Worm (Caenorhabditis elegans) whole organism, L1 larva: ENCODE measurements around the gene C44C1.1.

Source experiments
- C34B4.2 ChIP-seq: sonication (generic microtip); optimal IDR thresholded peaks from 2 replicates; lab custom pipeline; 2017; ENCODE audit warnings: mild to moderate bottlenecking, missing genetic modification characterization, missing compliant biosample characterization
- Y116A8C.19 ChIP-seq: sonication (generic microtip); optimal IDR thresholded peaks from 2 replicates; lab custom pipeline; 2016; ENCODE audit warnings: missing compliant biosample characterization, missing genetic modification characterization, borderline replicate concordance
- blmp-1 ChIP-seq: fragments of 150-350 bp; optimal IDR thresholded peaks from 2 replicates; lab custom pipeline; 2014; ENCODE audit warnings: missing biosample characterization, missing genetic modification characterization
- ceh-63 ChIP-seq: fragments of 200-800 bp; sonication (Bioruptor generic); optimal IDR thresholded peaks from 2 replicates; lab custom pipeline; 2018; ENCODE audit warnings: mild to moderate bottlenecking, missing genetic modification characterization, missing compliant biosample characterization
- ces-1 ChIP-seq: fragments of 150-350 bp; optimal IDR thresholded peaks from 2 replicates; lab custom pipeline; 2014; ENCODE audit warnings: missing biosample characterization, missing genetic modification reagents, missing genetic modification characterization
- efl-1 ChIP-seq, 4 experiments: fragments of 150-350 bp; optimal IDR thresholded peaks in 3 of 4; peaks in 1 of 4; 1 replicate in 1 of 4; 2 replicates in 3 of 4; lab custom pipeline; 2014; ENCODE audit warnings: missing biosample characterization in 2 of 4, missing genetic modification characterization in 2 of 4, missing genetic modification reagents in 2 of 4
- elt-2 ChIP-seq: sonication (generic microtip); optimal IDR thresholded peaks from 2 replicates; lab custom pipeline; 2016; ENCODE audit warnings: missing genetic modification characterization, mild to moderate bottlenecking, inconsistent platforms, missing compliant biosample characterization, missing genetic modification reagents
- elt-3 ChIP-seq, 6 experiments: fragments of 150-350 bp in 1 of 6; sonication (generic microtip); optimal IDR thresholded peaks; 2 replicates each; lab custom pipeline; 2017 to 2018; ENCODE audit warnings: missing biosample characterization in 6 of 6, missing genetic modification characterization in 6 of 6, inconsistent platforms in 1 of 6
- fkh-10 ChIP-seq: sonication (generic microtip); optimal IDR thresholded peaks from 2 replicates; lab custom pipeline; 2017; ENCODE audit warnings: missing biosample characterization, missing genetic modification reagents, missing genetic modification characterization
- fkh-4 ChIP-seq: sonication (generic microtip); optimal IDR thresholded peaks from 2 replicates; lab custom pipeline; 2016; ENCODE audit warnings: missing compliant biosample characterization, missing genetic modification characterization, borderline replicate concordance
- fkh-8 ChIP-seq: sonication (generic microtip); optimal IDR thresholded peaks from 2 replicates; lab custom pipeline; 2016; ENCODE audit warnings: mild to moderate bottlenecking, missing genetic modification characterization, missing compliant biosample characterization
- fos-1 ChIP-seq: fragments of 150-350 bp; optimal IDR thresholded peaks from 2 replicates; lab custom pipeline; 2014; ENCODE audit warnings: missing biosample characterization, missing genetic modification characterization
- grh-1 ChIP-seq: fragments of 200-800 bp; sonication (Bioruptor generic); IDR thresholded peaks from 2 replicates; pipeline ENCODE4 v1.3.6; 2022; ENCODE audit warnings: missing genetic modification reagents, missing genetic modification characterization, missing compliant biosample characterization
- hlh-4 ChIP-seq: sonication (generic microtip); optimal IDR thresholded peaks from 2 replicates; lab custom pipeline; 2016; ENCODE audit warnings: mild to moderate bottlenecking, missing genetic modification characterization, missing compliant biosample characterization
- isw-1 ChIP-seq: fragments of 200-800 bp; sonication (Bioruptor generic); IDR thresholded peaks from 2 replicates; pipeline ENCODE4 v1.3.6; 2022; ENCODE audit warnings: missing genetic modification characterization, missing compliant biosample characterization
- jun-1 ChIP-seq: fragments of 150-350 bp; optimal IDR thresholded peaks from 2 replicates; lab custom pipeline; 2014; ENCODE audit warnings: missing biosample characterization, missing genetic modification reagents, missing genetic modification characterization
- lin-14 ChIP-seq: fragments of 200-800 bp; sonication (Bioruptor generic); optimal IDR thresholded peaks from 2 replicates; lab custom pipeline; 2018; ENCODE audit warnings: mild to moderate bottlenecking, missing genetic modification characterization, moderate library complexity, missing compliant biosample characterization
- lin-35 ChIP-seq, 2 experiments: fragments of 150-350 bp; optimal IDR thresholded peaks; 2 replicates each; lab custom pipeline; 2014; ENCODE audit warnings: missing biosample characterization in 2 of 2, missing genetic modification characterization in 2 of 2, missing genetic modification reagents in 2 of 2
- lsy-2 ChIP-seq, 2 experiments: fragments of 150-350 bp; optimal IDR thresholded peaks; 2 replicates each; lab custom pipeline; 2014; ENCODE audit warnings: missing biosample characterization in 2 of 2, missing genetic modification characterization in 2 of 2
- mab-9 ChIP-seq: fragments of 200-800 bp; sonication (Bioruptor generic); IDR thresholded peaks from 2 replicates; pipeline ENCODE4 v1.3.6; 2022; ENCODE audit warnings: missing genetic modification reagents, missing genetic modification characterization, missing compliant biosample characterization
- mdl-1 ChIP-seq, 2 experiments: fragments of 150-350 bp; optimal IDR thresholded peaks; 2 replicates each; lab custom pipeline; 2014 to 2017; ENCODE audit warnings: missing biosample characterization in 2 of 2, missing genetic modification characterization in 2 of 2, inconsistent platforms in 1 of 2
- mef-2 ChIP-seq: fragments of 150-350 bp; optimal IDR thresholded peaks from 2 replicates; lab custom pipeline; 2014; ENCODE audit warnings: missing biosample characterization, missing genetic modification characterization
- nhr-19 ChIP-seq: fragments of 200-800 bp; sonication (Bioruptor generic); conservative IDR thresholded peaks from 2 replicates; pipeline ENCODE4 v1.3.6; 2022; ENCODE audit warnings: missing genetic modification characterization, missing compliant biosample characterization
- nhr-20 ChIP-seq: sonication (generic microtip); optimal IDR thresholded peaks from 2 replicates; lab custom pipeline; 2016; ENCODE audit warnings: mild to moderate bottlenecking, missing genetic modification characterization, missing compliant biosample characterization
- nhr-47 ChIP-seq: sonication (generic microtip); optimal IDR thresholded peaks from 2 replicates; lab custom pipeline; 2016; ENCODE audit warnings: mild to moderate bottlenecking, missing genetic modification characterization, moderate library complexity, missing compliant biosample characterization
- nhr-71 ChIP-seq: sonication (generic microtip); optimal IDR thresholded peaks from 2 replicates; lab custom pipeline; 2016; ENCODE audit warnings: mild to moderate bottlenecking, missing genetic modification characterization, moderate library complexity, missing compliant biosample characterization
- nhr-76 ChIP-seq: sonication (generic microtip); optimal IDR thresholded peaks from 2 replicates; lab custom pipeline; 2017; ENCODE audit warnings: missing biosample characterization, missing genetic modification characterization
- nhr-85 ChIP-seq: sonication (generic microtip); peaks from one replicate; lab custom pipeline; 2016; ENCODE audit warnings: missing genetic modification characterization, inconsistent platforms, missing compliant biosample characterization
- nhr-90 ChIP-seq: sonication (generic microtip); optimal IDR thresholded peaks from 2 replicates; lab custom pipeline; 2016; ENCODE audit warnings: mild to moderate bottlenecking, missing genetic modification characterization, missing compliant biosample characterization; ENCODE audit not compliant: poor library complexity
- pqm-1 ChIP-seq: sonication (generic microtip); optimal IDR thresholded peaks from 3 replicates; lab custom pipeline; 2017; ENCODE audit warnings: missing biosample characterization, missing genetic modification characterization
- rnt-1 ChIP-seq: sonication (generic microtip); optimal IDR thresholded peaks from 2 replicates; lab custom pipeline; 2016; ENCODE audit warnings: mild to moderate bottlenecking, missing genetic modification characterization, moderate library complexity, missing compliant biosample characterization
- snu-23 ChIP-seq: sonication (generic microtip); optimal IDR thresholded peaks from 2 replicates; lab custom pipeline; 2016; ENCODE audit warnings: missing genetic modification characterization, missing compliant biosample characterization
- sptf-1 ChIP-seq: fragments of 150-350 bp; optimal IDR thresholded peaks from 2 replicates; lab custom pipeline; 2014; ENCODE audit warnings: missing biosample characterization, missing genetic modification characterization
- tlp-1 ChIP-seq: fragments of 150-350 bp; optimal IDR thresholded peaks from 2 replicates; lab custom pipeline; 2014; ENCODE audit warnings: missing biosample characterization, missing genetic modification characterization
- unc-130 ChIP-seq: fragments of 150-350 bp; optimal IDR thresholded peaks from 2 replicates; lab custom pipeline; 2017; ENCODE audit warnings: missing biosample characterization, missing genetic modification characterization, inconsistent platforms
- unc-30 ChIP-seq: sonication (generic microtip); optimal IDR thresholded peaks from 2 replicates; lab custom pipeline; 2017; ENCODE audit warnings: missing biosample characterization, missing genetic modification characterization
- vab-15 ChIP-seq: sonication (generic microtip); optimal IDR thresholded peaks from 2 replicates; lab custom pipeline; 2017; ENCODE audit warnings: missing genotype, mild to moderate bottlenecking, missing genetic modification characterization, missing compliant biosample characterization
- zag-1 ChIP-seq: fragments of 150-350 bp; optimal IDR thresholded peaks from 2 replicates; lab custom pipeline; 2014; ENCODE audit warnings: missing biosample characterization, missing genetic modification characterization

The C44C1.1 gene

ce11 chrX:975236-975535, 5.4 kb upstream of the C44C1.1 start:
- no peak for TF ChIP-seq fkh-10 (GFP tag; lab: Kevin White, UChicago)
- TF ChIP-seq sptf-1 = no peak

DNA sequence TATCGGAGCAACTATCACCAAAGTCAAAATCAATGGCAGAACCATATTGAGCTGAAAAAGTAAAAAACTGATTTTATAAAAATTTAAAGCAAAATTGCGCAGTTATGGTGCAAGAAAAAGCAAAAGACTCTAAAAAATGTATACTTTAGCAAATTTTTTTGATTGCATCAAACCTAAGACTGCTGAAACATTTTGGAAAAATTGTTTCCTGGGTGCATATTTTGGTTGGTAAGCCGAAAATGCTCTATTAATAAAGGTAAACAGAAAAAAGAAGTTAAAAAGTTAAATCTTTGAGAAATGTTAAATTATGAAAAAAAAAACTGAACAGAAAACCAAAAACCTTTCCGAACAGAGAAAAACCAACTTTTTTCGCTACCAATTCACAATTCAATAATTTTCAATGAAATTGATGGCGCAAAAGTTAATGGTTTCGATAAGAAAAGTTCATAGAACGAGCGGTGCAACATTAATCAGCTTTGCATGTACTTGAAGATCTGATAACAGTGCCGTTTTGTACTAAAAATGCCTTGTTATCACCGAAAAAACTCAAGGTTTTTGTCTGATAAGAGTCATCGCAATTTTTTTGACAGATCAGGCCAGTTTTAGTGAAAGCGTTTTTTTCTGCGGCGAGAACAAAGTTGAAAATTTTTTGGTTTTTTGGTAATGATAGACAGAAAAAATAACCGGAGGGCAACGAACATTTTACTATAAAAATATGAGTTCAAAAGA, 2.5 kb upstream of the C44C1.1 start, which contains the start of gene abhd-3.2:
TSS of gene abhd-3.2 (minus strand) at position 51 of the 729 bp plus-strand sequence.
- TF ChIP-seq mdl-1 (tag; optimal IDR thresholded peaks at IDR 0.05; lab: Kevin White, UChicago) (peak in 1 of 2 experiments; percentile 30), nhr-90 (tag; lab: Kevin White, UChicago) (peak; percentile 35), elt-2 (tag; lab: Kevin White, UChicago) (peak; percentile 99), pqm-1 (tag; lab: Kevin White, UChicago) (peak; percentile 93), nhr-20 (peak; percentile 40), grh-1 (no peak), nhr-19 (GFP tag; lab: Robert Waterston, UW) (peak; percentile 52), fkh-8 (tag; lab: Kevin White, UChicago) (no peak), lin-14 (GFP tag; lab: Kevin White, UChicago) (peak; percentile 39), blmp-1 (tag; lab: Kevin White, UChicago) (peak; percentile 41), snu-23 (GFP tag; lab: Kevin White, UChicago) (peak; percentile 35), nhr-71 (tag; lab: Kevin White, UChicago) (peak; percentile 37), nhr-85 (peak; percentile 78), elt-3 (tag; optimal IDR thresholded peaks at IDR 0.05; lab: Kevin White, UChicago) (peak in 5 of 6 experiments; percentile 27 to 86 (median 35)), lin-35 (GFP tag; optimal IDR thresholded peaks at IDR 0.05; lab: Kevin White, UChicago) (peak in 1 of 2 experiments; percentile 64), fkh-4 (tag; lab: Kevin White, UChicago) (no peak), tlp-1 (tag; lab: Kevin White, UChicago) (peak; percentile 64), lsy-2 (tag; optimal IDR thresholded peaks at IDR 0.05; lab: Kevin White, UChicago) (peak in 1 of 2 experiments; percentile 20), ces-1 (GFP tag; lab: Kevin White, UChicago) (no peak), jun-1 (tag; lab: Kevin White, UChicago) (peak; percentile 63), fkh-10 (GFP tag; lab: Kevin White, UChicago) (no peak), efl-1 (optimal IDR thresholded peaks at IDR 0.05; lab: Kevin White, UChicago) (no peak), efl-1 (GFP tag; optimal IDR thresholded peaks at IDR 0.05 in 1 of 2; lab: Kevin White, UChicago) (peak in 1 of 2 experiments; percentile 66)

- TF ChIP-seq C34B4.2 (tag; lab: Kevin White, UChicago) (no peak), mef-2 (tag; lab: Kevin White, UChicago) (no peak), elt-3 (tag; optimal IDR thresholded peaks at IDR 0.05; lab: Kevin White, UChicago) (no peak), grh-1 (no peak), vab-15 (tag; lab: Kevin White, UChicago) (no peak), nhr-76 (tag; lab: Kevin White, UChicago) (no peak), nhr-90 (tag; lab: Kevin White, UChicago) (no peak), unc-130 (tag; lab: Kevin White, UChicago) (no peak), isw-1 (no peak), unc-30 (tag; lab: Kevin White, UChicago) (no peak), pqm-1 (tag; lab: Kevin White, UChicago) (no peak), mab-9 (GFP tag; lab: Robert Waterston, UW) (no peak), hlh-4 (no peak), fos-1 (tag; lab: Kevin White, UChicago) (no peak), ceh-63 (GFP tag; lab: Kevin White, UChicago) (no peak), zag-1 (tag; lab: Kevin White, UChicago) (no peak), Y116A8C.19 (no peak), fkh-4 (tag; lab: Kevin White, UChicago) (no peak), rnt-1 (tag; lab: Kevin White, UChicago) (no peak), nhr-47 (tag; lab: Kevin White, UChicago) (no peak)
- TF ChIP-seq, all 84 proteins: peak for 0
Observed at ce11 chrX:982598-982997, 2.0 kb downstream of the C44C1.1 start.
